Worm (Caenorhabditis elegans) whole organism, L3 larva: ENCODE results near the gene fbxb-79.

Source experiments
- R02D3.7 ChIP-seq: fragments of 150-350 bp; optimal IDR thresholded peaks from 2 replicates; lab custom pipeline; 2014; ENCODE audit warnings: missing biosample characterization, missing genetic modification characterization
- ZK546.5 ChIP-seq: sonication (generic microtip); optimal IDR thresholded peaks from 2 replicates; lab custom pipeline; 2017; ENCODE audit warnings: missing biosample characterization, missing genetic modification characterization
- ama-1 ChIP-seq: fragments of 150-350 bp; optimal IDR thresholded peaks from 2 replicates; lab custom pipeline; 2018
- ceh-16 ChIP-seq: sonication (generic microtip); optimal IDR thresholded peaks from 2 replicates; lab custom pipeline; 2017; ENCODE audit warnings: missing biosample characterization, missing genetic modification characterization
- ceh-28 ChIP-seq: fragments of 150-350 bp; optimal IDR thresholded peaks from 2 replicates; lab custom pipeline; 2014; ENCODE audit warnings: missing biosample characterization, missing genetic modification reagents, missing genetic modification characterization
- egl-27 ChIP-seq: sonication (generic microtip); optimal IDR thresholded peaks from 4 replicates; lab custom pipeline; 2017; ENCODE audit warnings: missing biosample characterization, missing genetic modification reagents, missing genetic modification characterization
- egl-5 ChIP-seq: fragments of 150-350 bp; optimal IDR thresholded peaks from 2 replicates; lab custom pipeline; 2017; ENCODE audit warnings: missing biosample characterization, missing genetic modification reagents, missing genetic modification characterization, inconsistent platforms
- elt-1 ChIP-seq: fragments of 150-350 bp; optimal IDR thresholded peaks from 2 replicates; lab custom pipeline; 2014; ENCODE audit warnings: missing biosample characterization, missing genetic modification characterization
- elt-2 ChIP-seq: sonication (generic microtip); optimal IDR thresholded peaks from 2 replicates; lab custom pipeline; 2016; ENCODE audit warnings: missing genetic modification reagents, mild to moderate bottlenecking, missing genetic modification characterization, missing compliant biosample characterization
- elt-3 ChIP-seq, 3 experiments: fragments of 150-350 bp in 1 of 3; sonication (generic microtip) in 2 of 3; optimal IDR thresholded peaks; 2 replicates in 2 of 3; 4 replicates in 1 of 3; lab custom pipeline; 2014 to 2017; ENCODE audit warnings: missing biosample characterization in 3 of 3, missing genetic modification characterization in 3 of 3
- eor-1 ChIP-seq, 2 experiments: fragments of 150-350 bp; optimal IDR thresholded peaks; 2 replicates each; lab custom pipeline; 2014 to 2018; ENCODE audit warnings: missing biosample characterization in 2 of 2, missing genetic modification characterization in 2 of 2
- fkh-10 ChIP-seq: sonication (generic microtip); optimal IDR thresholded peaks from 2 replicates; lab custom pipeline; 2017; ENCODE audit warnings: missing biosample characterization, missing genetic modification reagents, missing genetic modification characterization
- fos-1 ChIP-seq: fragments of 150-350 bp; optimal IDR thresholded peaks from 2 replicates; lab custom pipeline; 2014; ENCODE audit warnings: missing biosample characterization, missing genetic modification characterization
- jun-1 ChIP-seq: fragments of 150-350 bp; optimal IDR thresholded peaks from 2 replicates; lab custom pipeline; 2014; ENCODE audit warnings: missing biosample characterization, missing genetic modification reagents, missing genetic modification characterization
- lin-15B ChIP-seq: fragments of 150-350 bp; optimal IDR thresholded peaks from 2 replicates; lab custom pipeline; 2014; ENCODE audit warnings: missing biosample characterization, missing genetic modification characterization
- lin-39 ChIP-seq: fragments of 150-350 bp; optimal IDR thresholded peaks from 2 replicates; lab custom pipeline; 2018; ENCODE audit warnings: missing biosample characterization, missing genetic modification reagents, missing genetic modification characterization
- lsy-12 ChIP-seq: sonication (generic microtip); optimal IDR thresholded peaks from 2 replicates; lab custom pipeline; 2016; ENCODE audit warnings: mild to moderate bottlenecking, missing genetic modification characterization, missing compliant biosample characterization
- mml-1 ChIP-seq: fragments of 150-350 bp; sonication (generic microtip); optimal IDR thresholded peaks from 3 replicates; lab custom pipeline; 2014; ENCODE audit warnings: missing biosample characterization, missing genetic modification characterization
- nfya-1 ChIP-seq: sonication (generic microtip); optimal IDR thresholded peaks from 2 replicates; lab custom pipeline; 2017; ENCODE audit warnings: missing genetic modification characterization, mild to moderate bottlenecking, missing compliant biosample characterization, antibody characterized with exemption, moderate library complexity; ENCODE audit not compliant: insufficient read depth
- nhr-12 ChIP-seq: fragments of 150-350 bp; optimal IDR thresholded peaks from 2 replicates; lab custom pipeline; 2014; ENCODE audit warnings: missing biosample characterization, missing genetic modification characterization
- nhr-23 ChIP-seq: fragments of 150-350 bp; optimal IDR thresholded peaks from 2 replicates; lab custom pipeline; 2014; ENCODE audit warnings: missing biosample characterization, missing genetic modification reagents, missing genetic modification characterization
- nhr-237 ChIP-seq: fragments of 150-350 bp; optimal IDR thresholded peaks from 2 replicates; lab custom pipeline; 2014; ENCODE audit warnings: missing biosample characterization, missing genetic modification characterization
- nhr-28 ChIP-seq: fragments of 150-350 bp; optimal IDR thresholded peaks from 2 replicates; lab custom pipeline; 2014; ENCODE audit warnings: missing biosample characterization, missing genetic modification characterization
- nhr-43 ChIP-seq: sonication (generic microtip); optimal IDR thresholded peaks from 2 replicates; lab custom pipeline; 2016; ENCODE audit warnings: mild to moderate bottlenecking, missing genetic modification characterization, missing compliant biosample characterization; ENCODE audit not compliant: poor library complexity, severe bottlenecking
- nhr-67 ChIP-seq: fragments of 150-350 bp; optimal IDR thresholded peaks from 2 replicates; lab custom pipeline; 2014; ENCODE audit warnings: missing biosample characterization, missing genetic modification characterization
- nhr-76 ChIP-seq: fragments of 150-350 bp; sonication (generic microtip); optimal IDR thresholded peaks from 5 replicates; lab custom pipeline; 2014; ENCODE audit warnings: missing biosample characterization, missing genetic modification characterization
- pqm-1 ChIP-seq: fragments of 150-350 bp; optimal IDR thresholded peaks from 2 replicates; lab custom pipeline; 2017; ENCODE audit warnings: missing biosample characterization, missing genetic modification characterization, inconsistent platforms
- sea-2 ChIP-seq: fragments of 150-350 bp; sonication (generic microtip); optimal IDR thresholded peaks from 4 replicates; lab custom pipeline; 2014; ENCODE audit warnings: missing biosample characterization, missing genetic modification reagents, missing genetic modification characterization
- snpc-4 ChIP-seq: fragments of 150-350 bp; optimal IDR thresholded peaks from 2 replicates; lab custom pipeline; 2014; ENCODE audit warnings: missing biosample characterization, missing genetic modification characterization
- tbx-2 ChIP-seq: sonication (generic microtip); optimal IDR thresholded peaks from 2 replicates; lab custom pipeline; 2016; ENCODE audit warnings: mild to moderate bottlenecking, missing genetic modification characterization, missing compliant biosample characterization
- unc-39 ChIP-seq: sonication (generic microtip); optimal IDR thresholded peaks from 4 replicates; lab custom pipeline; 2017; ENCODE audit warnings: missing biosample characterization, missing genetic modification characterization
- zag-1 ChIP-seq: fragments of 150-350 bp; optimal IDR thresholded peaks from 2 replicates; lab custom pipeline; 2014; ENCODE audit warnings: missing biosample characterization, missing genetic modification characterization
- ztf-4 ChIP-seq: fragments of 150-350 bp; optimal IDR thresholded peaks from 2 replicates; lab custom pipeline; 2014; ENCODE audit warnings: missing biosample characterization, missing genetic modification characterization

Gene fbxb-79

DNA sequence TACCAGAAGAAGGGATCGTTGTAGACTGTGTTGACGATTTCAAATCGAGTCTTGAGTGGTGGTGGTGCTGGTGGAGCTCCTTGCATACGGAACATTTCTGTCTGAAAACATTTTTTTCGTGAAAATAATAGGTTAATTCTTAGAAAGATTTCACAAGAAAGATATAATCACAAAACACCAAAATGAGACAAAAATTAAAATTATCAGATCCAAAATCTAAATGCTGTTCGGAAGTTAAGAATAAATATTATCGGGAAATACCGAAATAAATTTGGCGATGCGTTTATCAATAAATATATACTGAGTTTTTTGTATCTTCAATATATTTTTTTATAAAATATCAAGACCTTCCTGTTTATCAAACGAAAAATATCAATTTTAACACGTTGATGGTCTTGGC is 10.8 kb downstream of the fbxb-79 start, which contains the start of gene C08F8.9:
Gene C08F8.9, minus strand, starts transcription at position 101 of the 400 bp plus-strand sequence.
- TF ChIP-seq nhr-23 (no peak), elt-1 (tag; lab: Kevin White, UChicago) (no peak), fos-1 (tag; lab: Kevin White, UChicago) (no peak), unc-39 (no peak), jun-1 (no peak), nhr-237 (no peak), zag-1 (no peak), nhr-67 (tag; lab: Kevin White, UChicago) (no peak), nhr-28 (tag; lab: Kevin White, UChicago) (no peak), eor-1 (tag; optimal IDR thresholded peaks at IDR 0.05; lab: Kevin White, UChicago) (no peak), nhr-76 (tag; lab: Kevin White, UChicago) (no peak), egl-27 (tag; lab: Kevin White, UChicago) (no peak), ztf-4 (tag; lab: Kevin White, UChicago) (no peak), egl-5 (no peak), R02D3.7 (tag; lab: Kevin White, UChicago) (no peak), ZK546.5 (tag; lab: Kevin White, UChicago) (no peak), ama-1 (lab: Kevin White, UChicago) (no peak), lin-39 (tag; lab: Kevin White, UChicago) (no peak), snpc-4 (tag; lab: Kevin White, UChicago) (no peak), lin-15B (tag; lab: Kevin White, UChicago) (no peak)

DNA sequence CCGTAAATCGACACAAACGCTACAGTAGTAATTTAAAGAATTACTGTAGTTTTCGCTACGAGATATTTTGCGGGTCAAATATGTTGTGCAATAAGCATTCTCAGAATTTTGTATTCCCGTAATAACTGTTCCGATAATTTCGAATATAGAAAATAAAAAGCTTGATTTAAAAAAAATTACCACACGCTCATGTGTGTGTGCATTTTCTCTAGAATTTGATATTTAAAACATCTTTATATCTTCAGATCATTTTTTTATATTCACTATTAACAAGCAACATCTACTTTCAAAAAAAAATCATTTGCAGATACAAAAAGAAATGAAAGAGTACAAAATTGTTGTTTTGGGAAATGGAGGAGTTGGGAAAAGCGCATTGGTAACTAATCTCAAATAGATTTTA is 12.3 kb downstream of the fbxb-79 start, which contains the start of gene rap-3:
Gene rap-3, plus strand, starts transcription at position 301 of the 400 bp plus-strand sequence.
- TF ChIP-seq mml-1 (tag; lab: Kevin White, UChicago) (no peak), nhr-23 (no peak), fkh-10 (no peak), tbx-2 (tag; lab: Kevin White, UChicago) (no peak), elt-2 (tag; lab: Kevin White, UChicago) (no peak)

DNA sequence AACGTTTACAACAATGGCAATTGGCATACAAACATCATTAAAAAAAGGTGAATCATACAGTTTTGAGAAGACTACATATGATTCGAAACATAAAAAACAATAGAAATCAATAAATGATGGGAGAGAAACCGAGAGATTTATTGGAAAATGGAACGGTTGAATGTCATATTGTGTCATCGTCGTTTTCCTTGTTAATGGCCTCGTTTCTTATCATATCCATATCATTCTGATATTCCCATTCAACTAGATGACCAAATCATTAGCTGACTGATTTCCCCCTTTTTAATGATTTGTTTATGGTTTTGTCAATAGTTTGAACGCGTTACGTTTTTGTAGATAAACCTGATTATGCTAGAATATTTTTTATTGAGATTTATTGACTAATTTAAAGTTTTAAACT is 14.5 kb downstream of the fbxb-79 start:
- TF ChIP-seq elt-3 (tag; optimal IDR thresholded peaks at IDR 0.05; lab: Kevin White, UChicago): peak in 1 of 3 experiments; percentile 80
- peak; percentile 8 for TF ChIP-seq nhr-43 (tag; lab: Kevin White, UChicago)
- TF ChIP-seq snpc-4 (tag; lab: Kevin White, UChicago): no peak
- TF ChIP-seq nhr-12: no peak
- peak; percentile 54 for TF ChIP-seq nhr-23
- TF ChIP-seq ceh-28 (tag; lab: Kevin White, UChicago): peak; percentile 12

DNA sequence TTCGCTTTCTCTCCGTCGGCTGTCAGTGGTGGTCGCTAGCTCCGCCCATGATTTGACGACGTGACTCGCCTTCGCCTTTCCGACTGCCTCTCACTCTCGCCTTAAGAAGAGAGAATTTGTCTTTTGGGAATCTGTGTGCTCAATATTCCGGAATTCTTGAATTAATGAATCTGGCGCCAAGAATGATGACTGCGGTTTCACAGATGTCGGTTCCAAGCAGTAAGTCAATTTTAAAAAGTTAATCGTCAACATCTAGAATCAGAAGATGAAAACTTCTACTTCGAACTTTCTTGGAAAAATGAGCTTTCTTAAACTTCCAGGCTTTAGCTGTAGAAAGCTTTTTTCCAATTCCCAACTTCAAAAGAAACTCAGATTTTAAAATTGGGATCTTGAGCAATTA is 19.7 kb downstream of the fbxb-79 start, which contains the start of gene nhr-67:
Gene nhr-67, plus strand, starts transcription at position 97 of the 400 bp plus-strand sequence.
- TF ChIP-seq eor-1 (tag; optimal IDR thresholded peaks at IDR 0.05; lab: Kevin White, UChicago) (no peak), nfya-1 (peak; percentile 66)

DNA sequence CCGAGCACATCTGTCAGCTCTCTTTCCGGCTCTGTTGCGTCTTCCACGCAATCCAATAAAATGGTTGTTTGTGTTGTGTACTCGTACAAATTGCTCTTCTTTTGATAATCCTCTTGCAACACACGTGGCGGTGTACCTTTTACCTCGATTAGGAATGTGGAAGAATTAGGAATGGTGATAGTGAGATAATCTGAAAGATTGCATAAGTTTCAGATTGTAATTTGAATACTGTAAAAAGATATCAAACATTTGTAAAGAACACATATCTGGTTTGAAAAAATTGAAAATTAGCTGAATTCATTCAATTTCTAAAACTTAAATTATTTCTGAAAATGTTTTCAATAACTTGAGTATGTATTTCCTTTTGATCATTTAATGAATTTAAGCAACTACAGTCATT is 24.5 kb downstream of the fbxb-79 start, which contains the start of gene C08F8.6:
Gene C08F8.6, minus strand, starts transcription at position 101 of the 400 bp plus-strand sequence.
- no peak for TF ChIP-seq nhr-237
- TF ChIP-seq ceh-16 (tag; lab: Kevin White, UChicago): no peak
- no peak for TF ChIP-seq elt-3 (tag; optimal IDR thresholded peaks at IDR 0.05; lab: Kevin White, UChicago)
- TF ChIP-seq sea-2 (GFP tag; lab: Kevin White, UChicago): no peak
- no peak for TF ChIP-seq fos-1 (tag; lab: Kevin White, UChicago)
- TF ChIP-seq tbx-2 (tag; lab: Kevin White, UChicago): no peak

DNA sequence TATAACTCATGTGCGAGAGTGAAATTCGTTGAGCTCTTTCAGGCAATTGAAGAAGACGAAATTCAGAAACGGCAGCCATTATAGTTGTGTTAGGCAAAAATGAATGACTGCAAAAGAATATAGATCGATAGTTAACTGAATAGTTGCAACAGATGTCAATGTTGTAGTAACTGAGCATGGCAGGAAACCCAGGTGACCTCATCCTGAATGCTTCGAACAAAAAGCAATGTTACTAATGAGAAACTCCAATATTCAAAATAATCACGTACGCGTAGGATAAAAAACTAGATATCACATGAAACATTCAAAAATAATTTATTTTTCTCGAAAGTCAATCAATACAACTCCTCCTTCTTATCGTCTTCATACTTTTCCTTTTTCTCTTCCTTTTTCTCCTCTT is 26.9 kb downstream of the fbxb-79 start, which contains the start of gene fbxb-9:
Gene fbxb-9, minus strand, starts transcription at position 101 of the 400 bp plus-strand sequence.
- TF ChIP-seq pqm-1 (no peak), egl-27 (tag; lab: Kevin White, UChicago) (no peak), elt-3 (tag; optimal IDR thresholded peaks at IDR 0.05; lab: Kevin White, UChicago) (no peak), ama-1 (lab: Kevin White, UChicago) (no peak), lsy-12 (tag; lab: Kevin White, UChicago) (no peak), eor-1 (tag; optimal IDR thresholded peaks at IDR 0.05; lab: Kevin White, UChicago) (no peak)
